Worm (Caenorhabditis elegans) whole organism, young adult: ENCODE data around the gene cdt-2.

Experiments
- cebp-1 ChIP-seq, 2 experiments: fragments of 200-800 bp in 1 of 2; sonication (Bioruptor generic) in 1 of 2; sonication (generic microtip) in 1 of 2; IDR thresholded peaks in 1 of 2; optimal IDR thresholded peaks in 1 of 2; 2 replicates each; pipeline versions ENCODE4 v1.3.6 to Lab custom; 2017 to 2022; ENCODE audit warnings: missing compliant biosample characterization in 2 of 2, missing genetic modification characterization in 2 of 2, mild to moderate bottlenecking in 1 of 2, missing genetic modification reagents in 1 of 2, moderate library complexity in 1 of 2
- efl-1 ChIP-seq: fragments of 150-350 bp; optimal IDR thresholded peaks from 2 replicates; lab custom pipeline; 2014; ENCODE audit warnings: missing biosample characterization, missing genetic modification reagents, missing genetic modification characterization
- lin-54 ChIP-seq: fragments of 200-800 bp; sonication (Bioruptor generic); optimal IDR thresholded peaks from 2 replicates; lab custom pipeline; 2018; ENCODE audit warnings: mild to moderate bottlenecking, missing genetic modification characterization, missing compliant biosample characterization
- nhr-80 ChIP-seq: sonication (generic microtip); optimal IDR thresholded peaks from 2 replicates; lab custom pipeline; 2016; ENCODE audit warnings: missing genetic modification characterization, missing compliant biosample characterization

ce11 chrV:14954633-14955032 is 36.3 kb downstream of the cdt-2 start, which contains the start of gene C30G7.5:
- TF ChIP-seq lin-54 (GFP tag; lab: Kevin White, UChicago) (no peak), nhr-80 (tag; lab: Kevin White, UChicago) (no peak), efl-1 (no peak), cebp-1 (GFP tag; IDR thresholded peaks at IDR 0.05; lab: Robert Waterston, UW) (no peak), cebp-1 (tag; optimal IDR thresholded peaks at IDR 0.05; lab: Kevin White, UChicago) (no peak)
